Worm (Caenorhabditis elegans): ENCODE results near the gene F59B2.9.

The F59B2.9 gene

DNA sequence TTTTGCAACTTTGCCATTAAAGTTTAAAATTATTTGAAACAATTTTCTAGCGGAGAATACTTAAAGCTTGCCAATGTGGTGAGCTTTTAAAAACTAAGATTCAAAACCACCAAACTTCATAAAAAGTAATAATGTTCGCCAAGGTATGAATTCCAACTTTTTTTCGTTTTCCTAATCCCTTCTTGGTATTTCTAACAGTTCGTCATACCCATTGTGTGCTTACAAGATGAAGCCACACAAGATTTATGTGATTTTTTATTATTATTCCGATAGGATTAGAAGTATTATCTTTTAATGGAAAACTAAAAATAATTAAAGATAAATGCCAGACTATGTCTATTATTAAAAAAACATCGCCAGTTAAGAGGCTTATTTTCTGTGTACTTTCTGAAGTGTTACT is 24.1 kb downstream of the F59B2.9 start:
- no peak for TF ChIP-seq ceh-14 (tag; optimal IDR thresholded peaks at IDR 0.05)
- no peak for TF ChIP-seq ceh-22 (tag; optimal IDR thresholded peaks at IDR 0.05)
- TF ChIP-seq elt-4 (tag; optimal IDR thresholded peaks at IDR 0.05) = no peak
- no peak for TF ChIP-seq pros-1 (tag; optimal IDR thresholded peaks at IDR 0.05)
- no peak for TF ChIP-seq mec-3 (tag; optimal IDR thresholded peaks at IDR 0.05; ENCODE audit: borderline replicate concordance)
- TF ChIP-seq ceh-24 (tag; optimal IDR thresholded peaks at IDR 0.05) = no peak
- TF ChIP-seq pha-4 (tag; optimal IDR thresholded peaks at IDR 0.05) = no peak
- TF ChIP-seq ztf-16 (tag; optimal IDR thresholded peaks at IDR 0.05) = no peak
- no peak for TF ChIP-seq ahr-1 (tag; optimal IDR thresholded peaks at IDR 0.05)
- TF ChIP-seq K02D7.2 (tag; optimal IDR thresholded peaks at IDR 0.05) = no peak
- no peak for TF ChIP-seq madf-2 (tag; optimal IDR thresholded peaks at IDR 0.05)
- no peak for TF ChIP-seq ttx-3 (tag; optimal IDR thresholded peaks at IDR 0.05)
- no peak for TF ChIP-seq ceh-19 (GFP tag; optimal IDR thresholded peaks at IDR 0.05)
- TF ChIP-seq ama-1 (optimal IDR thresholded peaks at IDR 0.05) = no peak

- no peak for TF ChIP-seq che-1 (tag; optimal IDR thresholded peaks at IDR 0.05)
- TF ChIP-seq elt-2 (tag; optimal IDR thresholded peaks at IDR 0.05) = peak; percentile 32
- peak; percentile 25 for TF ChIP-seq ceh-34 (tag; optimal IDR thresholded peaks at IDR 0.05)
- no peak for TF ChIP-seq C08G9.2 (tag; optimal IDR thresholded peaks at IDR 0.05)
Measured at ce11 chrIII:8986872-8987271, 25.3 kb downstream of the F59B2.9 start.

DNA sequence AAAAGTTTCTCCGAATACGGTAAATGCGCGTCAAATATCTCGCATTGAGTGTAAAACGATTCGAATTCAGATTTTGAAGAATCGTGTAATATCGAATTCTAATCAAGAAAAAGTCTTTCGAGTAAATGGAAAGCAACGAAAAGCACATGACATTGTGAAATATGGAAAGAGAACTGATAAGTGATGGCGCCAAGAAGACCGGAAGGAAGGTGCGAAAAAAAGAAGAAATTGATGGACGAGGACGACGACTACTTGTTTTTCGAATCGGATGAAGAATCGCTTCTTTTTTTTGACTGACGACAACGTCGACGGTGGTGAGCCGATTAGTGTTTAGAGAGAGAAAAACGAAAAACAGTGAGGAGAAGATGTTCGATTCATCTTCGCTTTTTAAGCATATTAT is 26.2 kb downstream of the F59B2.9 start:
- TF ChIP-seq ceh-45 (GFP tag; IDR thresholded peaks at IDR 0.05) = no peak
- no peak for TF ChIP-seq pqm-1 (tag; optimal IDR thresholded peaks at IDR 0.05)
- no peak for TF ChIP-seq lim-6 (tag; optimal IDR thresholded peaks at IDR 0.05)
- no peak for TF ChIP-seq ceh-19 (GFP tag; optimal IDR thresholded peaks at IDR 0.05)
- TF ChIP-seq ttx-3 (tag; optimal IDR thresholded peaks at IDR 0.05) = no peak

DNA sequence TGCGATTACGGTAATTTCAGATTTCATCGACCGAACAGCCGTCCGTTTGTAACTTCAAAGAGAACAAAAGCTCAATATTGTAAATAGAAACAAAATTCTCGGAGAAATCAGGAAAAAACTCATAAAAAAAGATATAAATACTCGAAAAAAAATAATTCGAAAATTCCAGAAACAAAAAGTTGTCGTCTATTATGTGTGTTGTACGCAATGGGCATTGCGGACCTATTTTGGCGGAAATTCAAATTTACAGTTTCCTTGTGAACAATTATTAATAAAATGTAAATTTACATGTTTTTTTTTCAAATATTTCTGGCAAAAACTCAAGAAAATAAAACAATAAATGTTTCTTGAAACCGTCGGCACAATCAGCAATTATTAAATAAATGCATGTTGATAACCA is 26.7 kb downstream of the F59B2.9 start:
- no peak for TF ChIP-seq ceh-9 (tag; optimal IDR thresholded peaks at IDR 0.05)
- no peak for TF ChIP-seq ceh-19 (GFP tag; optimal IDR thresholded peaks at IDR 0.05)
- no peak for TF ChIP-seq elt-2 (tag; optimal IDR thresholded peaks at IDR 0.05)
- TF ChIP-seq hlh-8 (tag; optimal IDR thresholded peaks at IDR 0.05) = no peak
- no peak for TF ChIP-seq sox-2 (GFP tag; IDR thresholded peaks at IDR 0.05)
- no peak for TF ChIP-seq madf-2 (tag; optimal IDR thresholded peaks at IDR 0.05)
- TF ChIP-seq pax-1 (tag; optimal IDR thresholded peaks at IDR 0.05) = no peak
- no peak for TF ChIP-seq ceh-30 (tag; optimal IDR thresholded peaks at IDR 0.05)
- TF ChIP-seq ceh-14 (tag; optimal IDR thresholded peaks at IDR 0.05) = no peak

DNA sequence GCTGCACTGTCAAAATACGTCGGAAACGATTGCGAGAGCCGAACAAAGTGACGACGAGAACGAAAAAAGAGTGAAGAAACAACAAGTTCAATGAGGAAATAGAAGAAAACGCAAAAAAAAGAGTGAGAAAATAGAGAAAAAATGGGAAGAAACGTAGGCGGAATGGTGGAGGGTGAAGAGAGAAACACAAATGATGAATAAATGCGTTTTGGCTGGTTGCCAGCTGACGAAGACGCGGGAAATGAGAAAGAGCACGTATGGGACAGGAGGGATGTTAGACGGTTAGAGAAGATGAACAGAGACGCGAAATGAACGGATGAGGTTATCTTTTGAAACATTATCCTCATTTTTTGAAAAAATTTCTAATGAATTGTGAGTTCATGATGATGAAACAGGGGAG is 27.2 kb downstream of the F59B2.9 start:
- TF ChIP-seq dve-1 (tag; optimal IDR thresholded peaks at IDR 0.05) (peak; percentile 15), unc-42 (tag; optimal IDR thresholded peaks at IDR 0.05) (peak; percentile 85), hlh-30 (tag; optimal IDR thresholded peaks at IDR 0.05; ENCODE audit: insufficient read depth) (no peak), nhr-11 (tag; optimal IDR thresholded peaks at IDR 0.05) (no peak), sox-4 (tag; optimal IDR thresholded peaks at IDR 0.05) (no peak), ama-1 (optimal IDR thresholded peaks at IDR 0.05) (no peak), pros-1 (tag; optimal IDR thresholded peaks at IDR 0.05) (no peak), npax-4 (tag; optimal IDR thresholded peaks at IDR 0.05) (no peak), ceh-31 (tag; optimal IDR thresholded peaks at IDR 0.05) (peak; percentile 41), syd-9 (tag; optimal IDR thresholded peaks at IDR 0.05) (peak; percentile 21), unc-55 (GFP tag; optimal IDR thresholded peaks at IDR 0.05) (peak; percentile 64), pax-1 (tag; optimal IDR thresholded peaks at IDR 0.05) (no peak), nfya-1 (tag; optimal IDR thresholded peaks at IDR 0.05) (peak; percentile 44), ttx-3 (tag; optimal IDR thresholded peaks at IDR 0.05) (no peak), ztf-16 (tag; optimal IDR thresholded peaks at IDR 0.05) (no peak), nhr-232 (tag; optimal IDR thresholded peaks at IDR 0.05) (no peak), ceh-34 (tag; optimal IDR thresholded peaks at IDR 0.05) (peak; percentile 18), ceh-18 (tag; optimal IDR thresholded peaks at IDR 0.05) (peak; percentile 88), tbx-2 (tag; optimal IDR thresholded peaks at IDR 0.05) (peak; percentile 36), rnt-1 (tag; optimal IDR thresholded peaks at IDR 0.05) (peak; percentile 33)
